Fruit fly (Drosophila melanogaster) whole organism, wandering third instar larva: ENCODE results near the gene side-III.

Source experiments
- Abd-B ChIP-seq: fragments of >200 bp; optimal IDR thresholded peaks from 2 replicates; lab custom pipeline; 2017; ENCODE audit warnings: missing biosample characterization, missing genetic modification characterization
- Dfd ChIP-seq: fragments of >200 bp; optimal IDR thresholded peaks from 2 replicates; lab custom pipeline; 2017; ENCODE audit warnings: missing biosample characterization, missing genetic modification characterization
- Dif ChIP-seq: fragments of 200-275, 200-300 bp; sonication (Bioruptor generic); optimal IDR thresholded peaks from 2 replicates; lab custom pipeline; 2018; ENCODE audit warnings: missing biosample characterization, missing genetic modification characterization; ENCODE audit not compliant: partially characterized antibody
- HLH106 ChIP-seq: fragments of 200-800 bp; optimal IDR thresholded peaks from 3 replicates; lab custom pipeline; 2019; ENCODE audit warnings: missing biosample characterization, mild to moderate bottlenecking, missing genetic modification characterization, moderate library complexity
- Hr78 ChIP-seq: fragments of >200 bp; optimal IDR thresholded peaks from 2 replicates; lab custom pipeline; 2017; ENCODE audit warnings: missing biosample characterization, missing genetic modification characterization
- Hr83 ChIP-seq: fragments of 200-300 bp; sonication (Bioruptor generic); optimal IDR thresholded peaks from 2 replicates; lab custom pipeline; 2016; ENCODE audit warnings: missing biosample characterization, mild to moderate bottlenecking, missing genetic modification characterization, moderate library complexity; ENCODE audit not compliant: poor library complexity, severe bottlenecking
- Vsx2 ChIP-seq: fragments of 200-300, 225-300 bp; sonication (Bioruptor generic); optimal IDR thresholded peaks from 2 replicates; lab custom pipeline; 2018; ENCODE audit warnings: missing biosample characterization, missing genetic modification characterization; ENCODE audit not compliant: partially characterized antibody
- brk ChIP-seq: fragments of 200-800 bp; sonication (Bioruptor generic); optimal IDR thresholded peaks from 2 replicates; lab custom pipeline; 2016; ENCODE audit warnings: missing biosample characterization, mild to moderate bottlenecking, missing genetic modification characterization
- ey ChIP-seq: fragments of 200-800 bp; sonication (Bioruptor generic); optimal IDR thresholded peaks from 2 replicates; lab custom pipeline; 2016; ENCODE audit warnings: missing biosample characterization, missing genetic modification characterization

DNA sequence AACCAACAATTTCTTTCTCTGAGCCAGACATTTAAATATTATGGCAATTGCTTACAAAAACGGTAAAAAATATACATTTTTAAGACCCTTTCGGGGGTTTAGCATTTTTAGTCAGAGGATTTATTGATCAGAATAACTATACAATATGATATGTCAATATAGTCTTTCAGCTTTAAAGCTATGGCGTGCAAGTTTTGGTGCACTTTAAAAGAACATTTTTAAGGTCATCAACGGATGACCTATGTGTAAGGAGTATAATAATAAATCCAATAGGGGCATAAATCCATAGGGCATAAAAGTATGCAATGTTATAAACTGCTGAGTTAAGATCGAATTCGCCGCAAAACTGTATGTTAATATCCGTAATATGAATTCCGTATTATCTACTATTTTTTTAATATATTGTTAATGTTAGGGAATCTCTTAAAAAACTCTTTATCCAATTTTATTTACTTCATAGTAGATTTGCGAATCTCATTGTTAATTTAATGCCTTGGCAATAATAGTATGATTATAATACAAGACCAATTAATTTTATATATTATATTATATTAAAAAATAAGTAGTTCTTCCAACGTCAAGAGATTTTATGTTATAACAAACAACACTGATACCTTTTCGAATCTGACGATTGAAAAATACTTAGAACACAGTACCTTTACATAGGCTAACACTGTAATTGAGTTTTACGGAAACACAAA, 112.6 kb downstream of the side-III start, which contains the start of gene CG14676:
- TF ChIP-seq ey (GFP tag; lab: Kevin White, UChicago) (no peak), Hr83 (GFP tag; lab: Kevin White, UChicago) (no peak), Dfd (GFP tag; lab: Kevin White, UChicago) (no peak), HLH106 (tag; lab: Kevin White, UChicago) (no peak), Dif (GFP tag; lab: Kevin White, UChicago) (no peak), Abd-B (no peak), brk (GFP tag; lab: Kevin White, UChicago) (no peak), Hr78 (no peak), Vsx2 (no peak)
